Worm (Caenorhabditis elegans) whole organism, L1 larva: ENCODE measurements around the gene pup-2.

Source experiments
- C04F5.9 ChIP-seq: sonication (generic microtip); optimal IDR thresholded peaks from 2 replicates; lab custom pipeline; 2016; ENCODE audit warnings: missing genetic modification characterization, missing compliant biosample characterization
- C16A3.4 ChIP-seq: fragments of 150-350 bp; optimal IDR thresholded peaks from 2 replicates; lab custom pipeline; 2014; ENCODE audit warnings: missing biosample characterization, missing genetic modification characterization
- C34B4.2 ChIP-seq: sonication (generic microtip); optimal IDR thresholded peaks from 2 replicates; lab custom pipeline; 2017; ENCODE audit warnings: mild to moderate bottlenecking, missing genetic modification characterization, missing compliant biosample characterization
- F16B12.6 ChIP-seq: fragments of 150-350 bp; optimal IDR thresholded peaks from 2 replicates; lab custom pipeline; 2014; ENCODE audit warnings: missing biosample characterization, missing genetic modification characterization
- Y116A8C.19 ChIP-seq: sonication (generic microtip); optimal IDR thresholded peaks from 2 replicates; lab custom pipeline; 2016; ENCODE audit warnings: missing compliant biosample characterization, missing genetic modification characterization, borderline replicate concordance
- aha-1 ChIP-seq: fragments of 150-350 bp; optimal IDR thresholded peaks from 2 replicates; lab custom pipeline; 2014; ENCODE audit warnings: missing biosample characterization, missing genetic modification characterization
- alr-1 ChIP-seq: fragments of 200-800 bp; sonication (Bioruptor generic); optimal IDR thresholded peaks from 2 replicates; lab custom pipeline; 2018; ENCODE audit warnings: borderline replicate concordance, mild to moderate bottlenecking, missing genetic modification characterization, missing compliant biosample characterization
- aly-2 ChIP-seq: fragments of 150-350 bp; optimal IDR thresholded peaks from 2 replicates; lab custom pipeline; 2014; ENCODE audit warnings: missing biosample characterization, missing genetic modification characterization
- ama-1 ChIP-seq: fragments of 150-350 bp; optimal IDR thresholded peaks from 2 replicates; lab custom pipeline; 2014
- ceh-8 ChIP-seq: fragments of 200-800 bp; sonication (Bioruptor generic); optimal IDR thresholded peaks from 2 replicates; lab custom pipeline; 2018; ENCODE audit warnings: mild to moderate bottlenecking, missing genetic modification characterization, moderate library complexity, missing compliant biosample characterization
- ceh-82 ChIP-seq, 3 experiments: fragments of 150-350 bp in 1 of 3; sonication (generic microtip) in 2 of 3; optimal IDR thresholded peaks; 2 replicates each; lab custom pipeline; 2014 to 2017; ENCODE audit warnings: missing biosample characterization in 3 of 3, missing genetic modification characterization in 3 of 3
- dpl-1 ChIP-seq, 3 experiments: fragments of 150-350 bp in 2 of 3; sonication (generic microtip) in 1 of 3; optimal IDR thresholded peaks; 2 replicates each; lab custom pipeline; 2014 to 2017; ENCODE audit warnings: missing biosample characterization in 3 of 3, missing genetic modification characterization in 3 of 3, missing genetic modification reagents in 3 of 3
- dsc-1 ChIP-seq: sonication (generic microtip); optimal IDR thresholded peaks from 2 replicates; lab custom pipeline; 2016; ENCODE audit warnings: mild to moderate bottlenecking, missing genetic modification characterization, missing compliant biosample characterization
- efl-3 ChIP-seq: fragments of 200-800 bp; sonication (Bioruptor generic); optimal IDR thresholded peaks from 2 replicates; lab custom pipeline; 2018; ENCODE audit warnings: mild to moderate bottlenecking, missing genetic modification characterization, missing compliant biosample characterization
- egl-13 ChIP-seq: sonication (generic microtip); optimal IDR thresholded peaks from 2 replicates; lab custom pipeline; 2016; ENCODE audit warnings: missing genotype, missing genetic modification reagents, missing genetic modification characterization, missing compliant biosample characterization
- fkh-10 ChIP-seq: sonication (generic microtip); optimal IDR thresholded peaks from 2 replicates; lab custom pipeline; 2017; ENCODE audit warnings: missing biosample characterization, missing genetic modification reagents, missing genetic modification characterization
- fkh-4 ChIP-seq: sonication (generic microtip); optimal IDR thresholded peaks from 2 replicates; lab custom pipeline; 2016; ENCODE audit warnings: missing compliant biosample characterization, missing genetic modification characterization, borderline replicate concordance
- fkh-8 ChIP-seq: sonication (generic microtip); optimal IDR thresholded peaks from 2 replicates; lab custom pipeline; 2016; ENCODE audit warnings: mild to moderate bottlenecking, missing genetic modification characterization, missing compliant biosample characterization
- fos-1 ChIP-seq: fragments of 150-350 bp; optimal IDR thresholded peaks from 2 replicates; lab custom pipeline; 2014; ENCODE audit warnings: missing biosample characterization, missing genetic modification characterization
- grh-1 ChIP-seq: fragments of 200-800 bp; sonication (Bioruptor generic); IDR thresholded peaks from 2 replicates; pipeline ENCODE4 v1.3.6; 2022; ENCODE audit warnings: missing genetic modification reagents, missing genetic modification characterization, missing compliant biosample characterization
- hlh-17 ChIP-seq: fragments of 200-800 bp; sonication (Bioruptor generic); optimal IDR thresholded peaks from 2 replicates; lab custom pipeline; 2018; ENCODE audit warnings: missing genetic modification characterization, mild to moderate bottlenecking, missing compliant biosample characterization, moderate library complexity, borderline replicate concordance
- hlh-4 ChIP-seq: sonication (generic microtip); optimal IDR thresholded peaks from 2 replicates; lab custom pipeline; 2016; ENCODE audit warnings: mild to moderate bottlenecking, missing genetic modification characterization, missing compliant biosample characterization
- hpl-2 ChIP-seq: fragments of 150-350 bp; optimal IDR thresholded peaks from 2 replicates; lab custom pipeline; 2014; ENCODE audit warnings: missing biosample characterization, missing genetic modification reagents, missing genetic modification characterization
- jun-1 ChIP-seq: fragments of 150-350 bp; optimal IDR thresholded peaks from 2 replicates; lab custom pipeline; 2014; ENCODE audit warnings: missing biosample characterization, missing genetic modification reagents, missing genetic modification characterization
- lin-13 ChIP-seq: fragments of 150-350 bp; optimal IDR thresholded peaks from 2 replicates; lab custom pipeline; 2014; ENCODE audit warnings: missing biosample characterization, missing genetic modification reagents, missing genetic modification characterization
- lin-14 ChIP-seq: fragments of 200-800 bp; sonication (Bioruptor generic); optimal IDR thresholded peaks from 2 replicates; lab custom pipeline; 2018; ENCODE audit warnings: mild to moderate bottlenecking, missing genetic modification characterization, moderate library complexity, missing compliant biosample characterization
- lin-35 ChIP-seq, 2 experiments: fragments of 150-350 bp; optimal IDR thresholded peaks; 2 replicates each; lab custom pipeline; 2014; ENCODE audit warnings: missing biosample characterization in 2 of 2, missing genetic modification characterization in 2 of 2, missing genetic modification reagents in 2 of 2
- lin-39 ChIP-seq: fragments of 150-350 bp; optimal IDR thresholded peaks from 2 replicates; lab custom pipeline; 2014; ENCODE audit warnings: missing biosample characterization, missing genetic modification reagents, missing genetic modification characterization
- lir-3 ChIP-seq: sonication (generic microtip); optimal IDR thresholded peaks from 2 replicates; lab custom pipeline; 2016; ENCODE audit warnings: mild to moderate bottlenecking, missing genetic modification characterization, moderate library complexity, missing compliant biosample characterization; ENCODE audit not compliant: poor library complexity
- lsy-2 ChIP-seq, 2 experiments: fragments of 150-350 bp; optimal IDR thresholded peaks; 2 replicates each; lab custom pipeline; 2014; ENCODE audit warnings: missing biosample characterization in 2 of 2, missing genetic modification characterization in 2 of 2
- mab-9 ChIP-seq: fragments of 200-800 bp; sonication (Bioruptor generic); IDR thresholded peaks from 2 replicates; pipeline ENCODE4 v1.3.6; 2022; ENCODE audit warnings: missing genetic modification reagents, missing genetic modification characterization, missing compliant biosample characterization
- mef-2 ChIP-seq: fragments of 150-350 bp; optimal IDR thresholded peaks from 2 replicates; lab custom pipeline; 2014; ENCODE audit warnings: missing biosample characterization, missing genetic modification characterization
- mep-1 ChIP-seq: fragments of 150-350 bp; optimal IDR thresholded peaks from 2 replicates; lab custom pipeline; 2014; ENCODE audit warnings: missing biosample characterization, missing genetic modification characterization
- nhr-237 ChIP-seq: fragments of 150-350 bp; optimal IDR thresholded peaks from 2 replicates; lab custom pipeline; 2014; ENCODE audit warnings: missing biosample characterization, missing genetic modification characterization
- nhr-47 ChIP-seq: sonication (generic microtip); optimal IDR thresholded peaks from 2 replicates; lab custom pipeline; 2016; ENCODE audit warnings: mild to moderate bottlenecking, missing genetic modification characterization, moderate library complexity, missing compliant biosample characterization
- nhr-76 ChIP-seq: sonication (generic microtip); optimal IDR thresholded peaks from 2 replicates; lab custom pipeline; 2017; ENCODE audit warnings: missing biosample characterization, missing genetic modification characterization
- nhr-85 ChIP-seq: sonication (generic microtip); peaks from one replicate; lab custom pipeline; 2016; ENCODE audit warnings: missing genetic modification characterization, inconsistent platforms, missing compliant biosample characterization
- nhr-90 ChIP-seq: sonication (generic microtip); optimal IDR thresholded peaks from 2 replicates; lab custom pipeline; 2016; ENCODE audit warnings: mild to moderate bottlenecking, missing genetic modification characterization, missing compliant biosample characterization; ENCODE audit not compliant: poor library complexity
- pqm-1 ChIP-seq: sonication (generic microtip); optimal IDR thresholded peaks from 3 replicates; lab custom pipeline; 2017; ENCODE audit warnings: missing biosample characterization, missing genetic modification characterization
- rnt-1 ChIP-seq: sonication (generic microtip); optimal IDR thresholded peaks from 2 replicates; lab custom pipeline; 2016; ENCODE audit warnings: mild to moderate bottlenecking, missing genetic modification characterization, moderate library complexity, missing compliant biosample characterization
- skn-1 ChIP-seq: fragments of 150-350 bp; optimal IDR thresholded peaks from 2 replicates; lab custom pipeline; 2014; ENCODE audit warnings: missing biosample characterization, missing genetic modification characterization
- snu-23 ChIP-seq: sonication (generic microtip); optimal IDR thresholded peaks from 2 replicates; lab custom pipeline; 2016; ENCODE audit warnings: missing genetic modification characterization, missing compliant biosample characterization
- sox-4 ChIP-seq: sonication (generic microtip); optimal IDR thresholded peaks from 2 replicates; lab custom pipeline; 2016; ENCODE audit warnings: missing genetic modification characterization, missing compliant biosample characterization
- sptf-1 ChIP-seq: fragments of 150-350 bp; optimal IDR thresholded peaks from 2 replicates; lab custom pipeline; 2014; ENCODE audit warnings: missing biosample characterization, missing genetic modification characterization
- sup-37 ChIP-seq: fragments of 200-800 bp; sonication (Bioruptor generic); optimal IDR thresholded peaks from 2 replicates; lab custom pipeline; 2018; ENCODE audit warnings: mild to moderate bottlenecking, missing genetic modification characterization, missing compliant biosample characterization
- swsn-7 ChIP-seq: sonication (generic microtip); optimal IDR thresholded peaks from 2 replicates; lab custom pipeline; 2016; ENCODE audit warnings: missing genetic modification characterization, missing compliant biosample characterization
- tbx-2 ChIP-seq: sonication (generic microtip); optimal IDR thresholded peaks from 2 replicates; lab custom pipeline; 2016; ENCODE audit warnings: missing genetic modification characterization, missing compliant biosample characterization
- tlp-1 ChIP-seq: fragments of 150-350 bp; optimal IDR thresholded peaks from 2 replicates; lab custom pipeline; 2014; ENCODE audit warnings: missing biosample characterization, missing genetic modification characterization
- unc-130 ChIP-seq: fragments of 150-350 bp; optimal IDR thresholded peaks from 2 replicates; lab custom pipeline; 2017; ENCODE audit warnings: missing biosample characterization, missing genetic modification characterization, inconsistent platforms
- unc-62 ChIP-seq: fragments of 150-350 bp; optimal IDR thresholded peaks from 2 replicates; lab custom pipeline; 2014; ENCODE audit warnings: missing biosample characterization, missing genetic modification reagents, missing genetic modification characterization
- unc-86 ChIP-seq: sonication (generic microtip); optimal IDR thresholded peaks from 2 replicates; lab custom pipeline; 2016; ENCODE audit warnings: missing genetic modification characterization, missing compliant biosample characterization
- xbp-1 ChIP-seq: sonication (generic microtip); optimal IDR thresholded peaks from 2 replicates; lab custom pipeline; 2016; ENCODE audit warnings: missing genetic modification characterization, missing compliant biosample characterization

Gene pup-2

ce11 chrIII:5227831-5228467 is 42.2 kb downstream of the pup-2 start, which contains the start of the genes C34E10.12, C34E10.10 and atp-2 (continued):
- TF ChIP-seq fkh-8 (tag; lab: Kevin White, UChicago) (peak; percentile 85), hpl-2 (GFP tag; lab: Kevin White, UChicago) (peak; percentile 81), hlh-4 (no peak), nhr-76 (no peak), snu-23 (GFP tag; lab: Kevin White, UChicago) (peak; percentile 95), tbx-2 (tag; lab: Kevin White, UChicago) (peak; percentile 79), nhr-85 (tag; lab: Kevin White, UChicago) (peak; percentile 93), pqm-1 (tag; lab: Kevin White, UChicago) (no peak), grh-1 (GFP tag; lab: Robert Waterston, UW) (peak; percentile 52; the same call in 1 of the 2 replicates), lin-14 (GFP tag; lab: Kevin White, UChicago) (peak; percentile 90), dpl-1 (GFP tag; optimal IDR thresholded peaks at IDR 0.05; lab: Kevin White, UChicago) (peak; percentile 79 to 85 (median 82)), tlp-1 (tag; lab: Kevin White, UChicago) (no peak), nhr-47 (peak; percentile 89), lin-39 (peak; percentile 2), unc-86 (tag; lab: Kevin White, UChicago) (peak; percentile 84), fkh-10 (GFP tag; lab: Kevin White, UChicago) (peak; percentile 60), sup-37 (no peak), aha-1 (peak; percentile 59), ceh-8 (GFP tag; lab: Kevin White, UChicago) (peak; percentile 59), rnt-1 (peak; percentile 90), mab-9 (GFP tag; lab: Robert Waterston, UW) (peak; percentile 38; the same call in 1 of the 2 replicates), swsn-7 (tag; lab: Kevin White, UChicago) (peak; percentile 88), C04F5.9 (peak; percentile 61), nhr-90 (tag; lab: Kevin White, UChicago) (peak; percentile 85), unc-62 (GFP tag; lab: Kevin White, UChicago) (no peak), lin-35 (GFP tag; optimal IDR thresholded peaks at IDR 0.05; lab: Kevin White, UChicago) (peak; percentile 86 to 90), Y116A8C.19 (tag; lab: Kevin White, UChicago) (no peak), hlh-17 (no peak), lin-13 (GFP tag; lab: Kevin White, UChicago) (peak; percentile 84), C34B4.2 (tag; lab: Kevin White, UChicago) (peak; percentile 99), efl-3 (GFP tag; lab: Kevin White, UChicago) (no peak), ama-1 (no peak), alr-1 (tag; lab: Kevin White, UChicago) (no peak), dsc-1 (tag; lab: Kevin White, UChicago) (peak; percentile 72), mef-2 (tag; lab: Kevin White, UChicago) (peak; percentile 76), xbp-1 (tag; lab: Kevin White, UChicago) (peak; percentile 88), unc-130 (tag; lab: Kevin White, UChicago) (peak; percentile 87), lsy-2 (tag; optimal IDR thresholded peaks at IDR 0.05; lab: Kevin White, UChicago) (peak; percentile 90 to 94), jun-1 (tag; lab: Kevin White, UChicago) (peak; percentile 73), aly-2 (tag; lab: Kevin White, UChicago) (peak; percentile 70), ceh-82 (tag; optimal IDR thresholded peaks at IDR 0.05; lab: Kevin White, UChicago) (peak; percentile 70 to 95 (median 73)), mep-1 (tag; lab: Kevin White, UChicago) (peak; percentile 83), lir-3 (peak; percentile 80), sptf-1 (tag; lab: Kevin White, UChicago) (no peak), sox-4 (peak; percentile 48), nhr-237 (peak; percentile 67), skn-1 (tag; lab: Kevin White, UChicago) (peak; percentile 96), F16B12.6 (tag; lab: Kevin White, UChicago) (peak; percentile 55), C16A3.4 (tag; lab: Kevin White, UChicago) (peak; percentile 97), egl-13 (tag; lab: Kevin White, UChicago) (peak; percentile 68), fkh-4 (no peak), fos-1 (tag; lab: Kevin White, UChicago) (peak; percentile 65)
